Fruit fly (Drosophila melanogaster): ENCODE results near the gene Rpt2.

Gene Rpt2

DNA sequence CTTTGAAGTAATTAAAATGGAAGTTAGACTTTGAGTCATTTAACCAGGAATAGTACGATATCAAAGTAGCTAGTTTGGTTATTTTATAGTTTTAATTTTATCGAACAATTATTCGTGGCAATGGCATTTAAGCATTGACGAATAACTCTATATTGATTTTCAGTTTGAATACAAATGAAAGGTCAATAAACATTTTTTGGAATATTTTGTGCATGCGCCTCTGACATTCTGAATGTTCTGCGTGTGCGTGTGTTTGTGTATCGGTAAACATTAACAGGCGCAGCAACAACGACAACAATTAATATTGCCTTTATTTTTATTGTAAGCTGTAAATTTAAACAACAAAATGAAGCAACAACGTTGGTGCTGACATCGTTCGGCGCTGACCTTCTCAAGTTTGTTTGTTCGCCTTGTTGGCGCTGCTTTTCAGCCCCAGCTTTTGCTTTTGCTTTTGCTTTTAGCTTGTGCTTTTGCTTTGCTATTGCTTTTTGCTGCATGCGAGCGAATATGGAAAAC is 22.0 kb downstream of the Rpt2 start:
- peak; percentile 86 for TF ChIP-seq CG8632 (GFP tag; optimal IDR thresholded peaks at IDR 0.05)
- TF ChIP-seq CG10631 (GFP tag; optimal IDR thresholded peaks at IDR 0.05): peak; percentile 73
- TF ChIP-seq Blimp-1 (GFP tag; optimal IDR thresholded peaks at IDR 0.05): peak; percentile 19
- TF ChIP-seq CG7368 (GFP tag; optimal IDR thresholded peaks at IDR 0.05): peak; percentile 62
- peak; percentile 83 for TF ChIP-seq CG6792 (GFP tag; optimal IDR thresholded peaks at IDR 0.05)
- TF ChIP-seq vri (GFP tag; optimal IDR thresholded peaks at IDR 0.05): peak; percentile 45
- peak in 1 of 2 experiments; percentile 88 for TF ChIP-seq ss (GFP tag; optimal IDR thresholded peaks at IDR 0.05)
- peak; percentile 26 for TF ChIP-seq CG6854 (GFP tag; optimal IDR thresholded peaks at IDR 0.05)
- TF ChIP-seq CG11762 (GFP tag; optimal IDR thresholded peaks at IDR 0.05; ENCODE audit: insufficient read depth): peak; percentile 32
- TF ChIP-seq CG11902 (GFP tag; optimal IDR thresholded peaks at IDR 0.05): peak; percentile 77
- TF ChIP-seq Hr38 (GFP tag; optimal IDR thresholded peaks at IDR 0.05): no peak
- peak; percentile 95 for TF ChIP-seq svp (GFP tag)
- TF ChIP-seq Lpt (GFP tag; optimal IDR thresholded peaks at IDR 0.05): no peak
- peak; percentile 82 for TF ChIP-seq acj6 (GFP tag; optimal IDR thresholded peaks at IDR 0.05)
- TF ChIP-seq spab (GFP tag; optimal IDR thresholded peaks at IDR 0.05): peak; percentile 81
- peak; percentile 53 for TF ChIP-seq CG9139 (GFP tag; optimal IDR thresholded peaks at IDR 0.05)
- TF ChIP-seq Eip93F (GFP tag; optimal IDR thresholded peaks at IDR 0.05): no peak
- peak; percentile 19 for TF ChIP-seq CG16779 (tag; optimal IDR thresholded peaks at IDR 0.05)
- peak; percentile 18 for TF ChIP-seq fd85E (GFP tag; optimal IDR thresholded peaks at IDR 0.05)
- TF ChIP-seq pdm3 (GFP tag; optimal IDR thresholded peaks at IDR 0.05): peak; percentile 81
- TF ChIP-seq fd59A (GFP tag; optimal IDR thresholded peaks at IDR 0.05): peak; percentile 84
- TF ChIP-seq Hr39 (GFP tag; optimal IDR thresholded peaks at IDR 0.05): peak; percentile 82
- TF ChIP-seq CG8319 (GFP tag; optimal IDR thresholded peaks at IDR 0.05): peak; percentile 60
- no peak for TF ChIP-seq CG4318 (GFP tag; optimal IDR thresholded peaks at IDR 0.05)
- TF ChIP-seq net (GFP tag; optimal IDR thresholded peaks at IDR 0.05): peak; percentile 80
- TF ChIP-seq CG6163 (GFP tag; IDR thresholded peaks at IDR 0.05): 0 out of 3 replicates have a peak, but pooled peaks have one; percentile 21
- TF ChIP-seq Sox15 (GFP tag; optimal IDR thresholded peaks at IDR 0.05): peak; percentile 77
- peak; percentile 84 for TF ChIP-seq Sox102F (GFP tag; optimal IDR thresholded peaks at IDR 0.05)
- TF ChIP-seq Ets96B (tag; optimal IDR thresholded peaks at IDR 0.05): peak; percentile 81
- peak; percentile 78 for TF ChIP-seq topi (GFP tag; optimal IDR thresholded peaks at IDR 0.05)
- peak; percentile 76 for TF ChIP-seq achi (GFP tag; optimal IDR thresholded peaks at IDR 0.05)
- TF ChIP-seq cyc (GFP tag; optimal IDR thresholded peaks at IDR 0.05): peak; percentile 29
- TF ChIP-seq Sox14 (GFP tag; optimal IDR thresholded peaks at IDR 0.05): peak; percentile 79
- TF ChIP-seq CG8119 (GFP tag; IDR thresholded peaks at IDR 0.05): 0 out of 3 replicates have a peak, but pooled peaks have one; percentile 22
- TF ChIP-seq dac (GFP tag; optimal IDR thresholded peaks at IDR 0.05): no peak
- TF ChIP-seq CG34406 (GFP tag; optimal IDR thresholded peaks at IDR 0.05): peak; percentile 88
- no peak for TF ChIP-seq CG15336 (GFP tag; IDR thresholded peaks at IDR 0.05)
- TF ChIP-seq CG32006 (GFP tag; optimal IDR thresholded peaks at IDR 0.05): peak; percentile 40
- peak; percentile 70 for TF ChIP-seq Ets21C (GFP tag; optimal IDR thresholded peaks at IDR 0.05)
- peak; percentile 78 for TF ChIP-seq Eip75B (GFP tag; optimal IDR thresholded peaks at IDR 0.05)
- TF ChIP-seq esn (GFP tag; optimal IDR thresholded peaks at IDR 0.05): peak; percentile 84
- peak; percentile 5; the same call in 1 of the 2 replicates for TF ChIP-seq CG11294 (GFP tag; IDR thresholded peaks at IDR 0.05)
- peak; percentile 53 for TF ChIP-seq CG6808 (GFP tag; optimal IDR thresholded peaks at IDR 0.05)
- TF ChIP-seq Gug (GFP tag; IDR thresholded peaks at IDR 0.05): no peak
- peak; percentile 73 for TF ChIP-seq CG3032 (tag; optimal IDR thresholded peaks at IDR 0.05)
- TF ChIP-seq CG3919 (GFP tag; optimal IDR thresholded peaks at IDR 0.05): peak; percentile 52
- TF ChIP-seq eg (GFP tag; IDR thresholded peaks at IDR 0.05): no peak
- peak; percentile 77 for TF ChIP-seq OdsH (GFP tag; optimal IDR thresholded peaks at IDR 0.05)
- no peak for TF ChIP-seq Hr4 (GFP tag; optimal IDR thresholded peaks at IDR 0.05)
- TF ChIP-seq salr (GFP tag; optimal IDR thresholded peaks at IDR 0.05): peak; percentile 54 to 60
- peak; percentile 94 for TF ChIP-seq Eip78C (GFP tag)
- TF ChIP-seq lz (GFP tag; optimal IDR thresholded peaks at IDR 0.05): peak; percentile 71
